Fruit fly (Drosophila melanogaster): ENCODE measurements around the gene ImpE2.

Gene ImpE2

DNA sequence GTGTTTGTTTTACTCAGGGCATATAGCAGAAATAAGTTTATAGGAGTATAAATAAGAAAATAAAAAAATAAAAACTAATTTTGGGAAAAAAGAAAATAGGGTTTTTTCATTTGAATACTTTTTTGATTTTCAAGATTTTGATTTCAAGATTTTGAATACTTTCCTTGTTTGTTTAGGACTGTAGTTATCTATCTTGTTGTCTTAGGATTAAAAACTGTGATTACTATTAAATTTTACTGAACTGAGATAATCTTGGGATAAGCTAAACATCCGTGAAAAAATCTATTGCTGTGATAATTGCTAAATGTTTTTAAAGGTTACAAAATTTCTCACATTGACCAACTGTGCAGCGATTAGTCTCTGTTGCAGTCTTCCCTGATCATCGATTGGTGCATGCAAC, 517 bp upstream of the ImpE2 start (continued):
- TF ChIP-seq Hr38 (GFP tag; optimal IDR thresholded peaks at IDR 0.05) (no peak), CG11762 (GFP tag; optimal IDR thresholded peaks at IDR 0.05; ENCODE audit: insufficient read depth) (peak; percentile 16), CG16779 (tag; optimal IDR thresholded peaks at IDR 0.05) (peak; percentile 31), CG6276 (GFP tag; optimal IDR thresholded peaks at IDR 0.05) (no peak), CG8632 (GFP tag; optimal IDR thresholded peaks at IDR 0.05) (peak; percentile 9), salr (GFP tag; optimal IDR thresholded peaks at IDR 0.05) (peak in 1 of 2 experiments; percentile 54), CG15336 (GFP tag; IDR thresholded peaks at IDR 0.05) (no peak)

DNA sequence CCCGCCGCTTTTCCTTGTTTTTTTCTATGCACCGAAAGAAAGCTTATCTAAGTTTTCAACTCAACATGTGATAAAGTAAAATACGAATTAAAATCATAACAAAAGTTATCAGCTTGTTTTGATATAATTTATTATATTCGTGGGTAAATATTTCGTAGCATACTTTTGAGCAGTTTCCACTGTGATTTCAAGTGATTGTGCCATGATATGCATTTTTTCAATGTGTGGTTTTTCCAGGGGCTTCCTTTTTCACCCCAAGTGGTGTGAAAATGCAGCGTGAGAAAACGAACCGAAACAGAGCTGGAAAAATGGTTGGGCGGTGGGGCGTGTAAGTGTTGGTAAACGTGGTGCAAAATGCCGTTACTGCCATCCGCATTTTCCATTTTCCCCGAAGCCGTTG, 9.2 kb downstream of the ImpE2 start:
- peak; percentile 22 for TF ChIP-seq Hr4 (GFP tag; optimal IDR thresholded peaks at IDR 0.05)
- TF ChIP-seq CG7368 (GFP tag; optimal IDR thresholded peaks at IDR 0.05), result no peak
- TF ChIP-seq CG6163 (GFP tag; IDR thresholded peaks at IDR 0.05), result no peak
- no peak for TF ChIP-seq dac (GFP tag; optimal IDR thresholded peaks at IDR 0.05)
- TF ChIP-seq salr (GFP tag; optimal IDR thresholded peaks at IDR 0.05), result no peak
- no peak for TF ChIP-seq lz (GFP tag; optimal IDR thresholded peaks at IDR 0.05)
- peak; percentile 38 for TF ChIP-seq CG15336 (GFP tag; IDR thresholded peaks at IDR 0.05)
- TF ChIP-seq Ets96B (tag; optimal IDR thresholded peaks at IDR 0.05), result no peak

DNA sequence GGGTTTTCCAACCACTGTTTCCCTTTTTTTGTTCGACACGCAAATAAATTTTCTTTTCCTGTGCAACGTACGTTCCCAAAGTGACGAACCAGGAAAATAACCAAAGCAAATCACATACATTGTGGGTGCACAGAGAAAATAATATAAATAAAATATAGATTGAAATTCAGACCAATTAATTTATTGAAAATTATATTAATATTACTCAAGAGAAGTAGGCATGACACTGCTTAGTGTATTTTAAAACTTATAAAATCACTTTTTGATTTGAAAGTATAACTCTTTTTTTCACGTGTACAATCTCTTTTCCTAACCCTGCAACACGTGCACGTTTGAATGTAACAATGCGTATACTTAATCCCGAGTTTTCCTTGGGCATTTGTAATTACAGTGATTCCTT, 15.9 kb downstream of the ImpE2 start:
- TF ChIP-seq Met (GFP tag; optimal IDR thresholded peaks at IDR 0.05) (no peak), CG3032 (tag; optimal IDR thresholded peaks at IDR 0.05) (peak; percentile 3), spab (GFP tag; optimal IDR thresholded peaks at IDR 0.05) (no peak), CG9139 (GFP tag; optimal IDR thresholded peaks at IDR 0.05) (no peak), CG32006 (GFP tag; optimal IDR thresholded peaks at IDR 0.05) (peak; percentile 30), eg (GFP tag; IDR thresholded peaks at IDR 0.05) (0 out of 3 replicates have a peak, but pooled peaks have one; percentile 25), CG8119 (GFP tag; IDR thresholded peaks at IDR 0.05) (peak; percentile 28; the same call in 1 of the 3 replicates), Eip78C (GFP tag) (peak; percentile 55), dsx (GFP tag; optimal IDR thresholded peaks at IDR 0.05; ENCODE audit: poor library complexity, severe bottlenecking) (peak; percentile 40), acj6 (GFP tag; optimal IDR thresholded peaks at IDR 0.05) (peak; percentile 0), CG15336 (GFP tag; IDR thresholded peaks at IDR 0.05) (0 out of 2 replicates have a peak, but pooled peaks have one; percentile 16), svp (GFP tag) (peak; percentile 19), Hr4 (GFP tag; optimal IDR thresholded peaks at IDR 0.05) (peak; percentile 9), lz (GFP tag; optimal IDR thresholded peaks at IDR 0.05) (no peak)

dm6 chr3L:3492116-3492747, 20.2 kb downstream of the ImpE2 start:
- TF ChIP-seq Hr39 (GFP tag; optimal IDR thresholded peaks at IDR 0.05) (no peak), Eip93F (GFP tag; optimal IDR thresholded peaks at IDR 0.05) (no peak), CG4318 (GFP tag; optimal IDR thresholded peaks at IDR 0.05) (no peak), CG8632 (GFP tag; optimal IDR thresholded peaks at IDR 0.05) (no peak), net (GFP tag; optimal IDR thresholded peaks at IDR 0.05) (no peak), Eip78C (GFP tag) (peak; percentile 3), Hr4 (GFP tag; optimal IDR thresholded peaks at IDR 0.05) (peak; percentile 16), CG32006 (GFP tag; optimal IDR thresholded peaks at IDR 0.05) (peak; percentile 1), Ets21C (GFP tag; optimal IDR thresholded peaks at IDR 0.05) (no peak), Hr38 (GFP tag; optimal IDR thresholded peaks at IDR 0.05) (no peak), svp (GFP tag) (peak; percentile 33)

- TF ChIP-seq CG34406 (GFP tag; optimal IDR thresholded peaks at IDR 0.05) (peak; percentile 14), svp (GFP tag) (peak; percentile 96), achi (GFP tag; optimal IDR thresholded peaks at IDR 0.05) (no peak), net (GFP tag; optimal IDR thresholded peaks at IDR 0.05) (no peak), CG8632 (GFP tag; optimal IDR thresholded peaks at IDR 0.05) (no peak), pdm3 (GFP tag; optimal IDR thresholded peaks at IDR 0.05) (peak; percentile 0), eg (GFP tag; IDR thresholded peaks at IDR 0.05) (peak; percentile 49; the same call in 2 of the 3 replicates), CG8119 (GFP tag; IDR thresholded peaks at IDR 0.05) (no peak), OdsH (GFP tag; optimal IDR thresholded peaks at IDR 0.05) (peak; percentile 12), CG32006 (GFP tag; optimal IDR thresholded peaks at IDR 0.05) (peak; percentile 9), CG6163 (GFP tag; IDR thresholded peaks at IDR 0.05) (no peak), ss (GFP tag; optimal IDR thresholded peaks at IDR 0.05) (peak in 1 of 2 experiments; percentile 4), CG6276 (GFP tag; optimal IDR thresholded peaks at IDR 0.05) (no peak), Eip78C (GFP tag) (peak; percentile 73), Hr39 (GFP tag; optimal IDR thresholded peaks at IDR 0.05) (no peak), esn (GFP tag; optimal IDR thresholded peaks at IDR 0.05) (peak; percentile 14), Lpt (GFP tag; optimal IDR thresholded peaks at IDR 0.05) (no peak), CG7368 (GFP tag; optimal IDR thresholded peaks at IDR 0.05) (no peak), CG4318 (GFP tag; optimal IDR thresholded peaks at IDR 0.05) (no peak), Ets96B (tag; optimal IDR thresholded peaks at IDR 0.05) (peak; percentile 31), topi (GFP tag; optimal IDR thresholded peaks at IDR 0.05) (no peak), CG11762 (GFP tag; optimal IDR thresholded peaks at IDR 0.05; ENCODE audit: insufficient read depth) (no peak), Sox102F (GFP tag; optimal IDR thresholded peaks at IDR 0.05) (no peak), Gug (GFP tag; IDR thresholded peaks at IDR 0.05) (no peak)
These were observed 27.3 kb downstream of the ImpE2 start for dm6 chr3L:3485088-3485710.

Data from whole organism, prepupa.